Worm (Caenorhabditis elegans): ENCODE measurements around the gene prx-2.

DNA sequence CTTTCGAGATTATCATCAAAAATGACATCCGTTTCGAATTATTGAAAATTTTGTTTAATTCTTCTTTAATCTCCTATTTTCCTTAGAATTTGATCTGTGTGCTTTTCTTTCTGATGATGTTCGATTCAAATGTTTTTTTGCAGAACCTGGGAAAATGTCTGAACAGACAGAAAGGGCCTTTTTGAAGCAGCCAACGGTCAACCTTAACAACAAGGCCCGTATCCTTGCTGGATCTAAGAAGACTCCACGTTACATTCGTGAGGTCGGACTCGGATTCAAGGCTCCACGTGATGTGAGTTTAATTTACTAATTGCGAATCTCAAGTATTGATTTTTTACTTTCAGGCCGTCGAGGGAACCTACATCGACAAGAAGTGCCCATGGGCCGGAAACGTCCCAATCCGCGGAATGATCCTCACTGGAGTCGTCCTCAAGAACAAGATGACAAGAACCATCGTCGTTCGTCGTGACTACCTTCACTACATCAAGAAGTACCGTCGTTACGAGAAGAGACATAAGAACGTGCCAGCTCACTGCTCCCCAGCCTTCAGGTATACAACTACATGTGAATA, 41.3 kb upstream of the prx-2 start, which contains the start of gene rps-11:
- TF ChIP-seq lin-13 (tag; optimal IDR thresholded peaks at IDR 0.05) (no peak), ces-1 (GFP tag; optimal IDR thresholded peaks at IDR 0.05) (no peak), unc-39 (tag; optimal IDR thresholded peaks at IDR 0.05) (no peak), flh-1 (GFP tag; optimal IDR thresholded peaks at IDR 0.05) (no peak), nhr-12 (tag; optimal IDR thresholded peaks at IDR 0.05) (no peak), ztf-11 (tag; optimal IDR thresholded peaks at IDR 0.05) (no peak), nhr-28 (tag; optimal IDR thresholded peaks at IDR 0.05) (no peak), elt-1 (tag; optimal IDR thresholded peaks at IDR 0.05; ENCODE audit: borderline replicate concordance, insufficient read depth) (no peak), snpc-4 (tag; optimal IDR thresholded peaks at IDR 0.05) (no peak), blmp-1 (tag; optimal IDR thresholded peaks at IDR 0.05) (no peak)

All from whole organism, mixed stage, embryonic.